Worm (Caenorhabditis elegans): ENCODE data around the gene grl-7.

DNA sequence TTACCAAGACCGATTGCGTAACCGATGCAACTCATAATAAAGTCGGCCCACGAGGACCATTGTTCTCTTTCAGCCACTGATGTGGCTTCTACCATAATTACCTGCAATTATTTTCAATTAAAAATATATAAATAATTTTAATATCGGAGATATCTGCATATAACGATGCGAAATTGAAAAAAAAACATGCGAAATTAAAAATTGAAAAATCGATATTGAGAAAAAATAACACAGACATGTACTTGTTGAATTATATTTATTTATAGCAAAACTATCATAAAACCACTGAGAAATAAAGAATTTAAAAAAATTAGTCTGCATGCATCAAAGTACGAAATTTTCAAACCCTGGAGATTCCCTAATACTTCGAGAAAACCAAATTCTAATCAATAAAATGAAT lies 38.5 kb downstream of the grl-7 start, which contains the start of gene snf-11:
- TF ChIP-seq skn-1 (tag; optimal IDR thresholded peaks at IDR 0.05) (no peak), vab-15 (tag; optimal IDR thresholded peaks at IDR 0.05) (no peak), ztf-4 (tag; optimal IDR thresholded peaks at IDR 0.05) (no peak), ceh-82 (tag; optimal IDR thresholded peaks at IDR 0.05) (no peak), jun-1 (tag; optimal IDR thresholded peaks at IDR 0.05) (no peak)
